Fruit fly (Drosophila melanogaster): Measurements from ENCODE around the gene tnc.

tnc gene

DNA sequence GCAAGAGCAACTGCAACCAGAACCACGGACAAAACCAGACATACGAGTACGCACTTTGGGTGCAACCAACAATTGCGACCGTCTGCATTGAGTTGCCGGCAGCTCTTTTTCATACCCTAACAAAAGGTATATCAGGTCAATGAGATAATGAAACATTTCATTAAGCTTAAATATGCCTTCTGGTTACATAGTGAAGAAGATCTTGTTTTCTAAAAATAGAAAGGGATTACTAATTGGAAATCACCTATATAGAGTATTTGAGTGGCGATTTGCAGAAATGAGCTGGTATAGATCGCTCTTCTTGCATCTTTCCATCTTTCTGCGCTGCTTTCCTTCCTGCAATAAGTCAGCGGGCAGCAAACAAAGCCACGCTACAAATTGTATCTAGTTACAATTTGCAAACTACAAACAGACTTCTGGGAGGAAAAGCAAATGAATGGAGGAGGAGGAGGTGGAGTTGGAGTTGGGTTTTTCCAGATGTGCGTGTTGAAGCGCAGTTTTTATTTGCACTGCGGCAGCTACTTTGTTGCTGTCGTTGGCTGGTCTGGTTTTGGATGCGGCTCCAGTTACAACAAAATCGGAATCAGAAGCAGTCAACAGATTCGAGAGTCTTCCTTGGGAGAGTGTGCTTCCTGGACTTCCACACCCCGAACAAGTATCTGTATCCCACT, 9.3 kb upstream of the tnc start:
- peak; percentile 45 for TF ChIP-seq lz (GFP tag; optimal IDR thresholded peaks at IDR 0.05)
- TF ChIP-seq CG11902 (GFP tag; optimal IDR thresholded peaks at IDR 0.05): peak; percentile 49
- peak; percentile 79 for TF ChIP-seq cyc (GFP tag; optimal IDR thresholded peaks at IDR 0.05)
- peak; percentile 77 for TF ChIP-seq CG34406 (GFP tag; optimal IDR thresholded peaks at IDR 0.05)
- peak; percentile 93 for TF ChIP-seq Gug (GFP tag; IDR thresholded peaks at IDR 0.05)
- peak; percentile 70 for TF ChIP-seq dac (GFP tag; optimal IDR thresholded peaks at IDR 0.05)
- TF ChIP-seq Eip93F (GFP tag; optimal IDR thresholded peaks at IDR 0.05): no peak
- TF ChIP-seq Eip75B (GFP tag; optimal IDR thresholded peaks at IDR 0.05): peak; percentile 76
- TF ChIP-seq CG6854 (GFP tag; optimal IDR thresholded peaks at IDR 0.05): peak; percentile 58
- TF ChIP-seq fkh (GFP tag; optimal IDR thresholded peaks at IDR 0.05): no peak
- TF ChIP-seq acj6 (GFP tag; optimal IDR thresholded peaks at IDR 0.05): peak; percentile 86
- TF ChIP-seq achi (GFP tag; optimal IDR thresholded peaks at IDR 0.05): peak; percentile 91
- peak; percentile 88 for TF ChIP-seq Hr4 (GFP tag; optimal IDR thresholded peaks at IDR 0.05)
- TF ChIP-seq salr (GFP tag; optimal IDR thresholded peaks at IDR 0.05): peak; percentile 61 to 90
- no peak for TF ChIP-seq Hr38 (GFP tag; optimal IDR thresholded peaks at IDR 0.05)
- TF ChIP-seq CG8319 (GFP tag; optimal IDR thresholded peaks at IDR 0.05): peak; percentile 65
- TF ChIP-seq Sox15 (GFP tag; optimal IDR thresholded peaks at IDR 0.05): peak; percentile 50
- TF ChIP-seq CG3919 (GFP tag; optimal IDR thresholded peaks at IDR 0.05): peak; percentile 93
- peak; percentile 27 for TF ChIP-seq vri (GFP tag; optimal IDR thresholded peaks at IDR 0.05)
- TF ChIP-seq ss (GFP tag; optimal IDR thresholded peaks at IDR 0.05): peak; percentile 73 to 87
- TF ChIP-seq CG10631 (GFP tag; optimal IDR thresholded peaks at IDR 0.05): peak; percentile 80
- peak; percentile 93 for TF ChIP-seq CG15336 (GFP tag; IDR thresholded peaks at IDR 0.05)
- peak; percentile 80 for TF ChIP-seq CG7368 (GFP tag; optimal IDR thresholded peaks at IDR 0.05)
- TF ChIP-seq CG8632 (GFP tag; optimal IDR thresholded peaks at IDR 0.05): peak; percentile 65
- peak; percentile 96 for TF ChIP-seq CG32006 (GFP tag; optimal IDR thresholded peaks at IDR 0.05)
- peak; percentile 18 for TF ChIP-seq Blimp-1 (GFP tag; optimal IDR thresholded peaks at IDR 0.05)
- TF ChIP-seq CG11294 (GFP tag; IDR thresholded peaks at IDR 0.05): peak; percentile 72
- TF ChIP-seq pdm3 (GFP tag; optimal IDR thresholded peaks at IDR 0.05): peak; percentile 89
- TF ChIP-seq esn (GFP tag; optimal IDR thresholded peaks at IDR 0.05): peak; percentile 71
- TF ChIP-seq Lpt (GFP tag; optimal IDR thresholded peaks at IDR 0.05): peak; percentile 92
- peak; percentile 93 for TF ChIP-seq eg (GFP tag; IDR thresholded peaks at IDR 0.05)
- peak; percentile 94 for TF ChIP-seq Eip78C (GFP tag)
- TF ChIP-seq OdsH (GFP tag; optimal IDR thresholded peaks at IDR 0.05): peak; percentile 88
- peak; percentile 50 for TF ChIP-seq CG6792 (GFP tag; optimal IDR thresholded peaks at IDR 0.05)
- peak; percentile 79 for TF ChIP-seq CG10669 (GFP tag; optimal IDR thresholded peaks at IDR 0.05)
- peak; percentile 84 for TF ChIP-seq CG6163 (GFP tag; IDR thresholded peaks at IDR 0.05)
- peak; percentile 44 for TF ChIP-seq fd85E (GFP tag; optimal IDR thresholded peaks at IDR 0.05)
- peak; percentile 81 for TF ChIP-seq net (GFP tag; optimal IDR thresholded peaks at IDR 0.05)
- peak; percentile 68 for TF ChIP-seq Met (GFP tag; optimal IDR thresholded peaks at IDR 0.05)
- TF ChIP-seq Smox (GFP tag; optimal IDR thresholded peaks at IDR 0.05): peak; percentile 68
- peak; percentile 79 for TF ChIP-seq Ets96B (tag; optimal IDR thresholded peaks at IDR 0.05)
- TF ChIP-seq CG31627 (GFP tag; optimal IDR thresholded peaks at IDR 0.05): peak; percentile 77
- TF ChIP-seq CG4318 (GFP tag; optimal IDR thresholded peaks at IDR 0.05): peak; percentile 89
- peak; percentile 82 for TF ChIP-seq CG6808 (GFP tag; optimal IDR thresholded peaks at IDR 0.05)
- peak; percentile 93 for TF ChIP-seq CG8119 (GFP tag; IDR thresholded peaks at IDR 0.05)
- peak; percentile 89 for TF ChIP-seq CG6276 (GFP tag; optimal IDR thresholded peaks at IDR 0.05)
- TF ChIP-seq svp (GFP tag): peak; percentile 91
- TF ChIP-seq spab (GFP tag; optimal IDR thresholded peaks at IDR 0.05): peak; percentile 82
- TF ChIP-seq CG9139 (GFP tag; optimal IDR thresholded peaks at IDR 0.05): peak; percentile 67
- TF ChIP-seq dsx (GFP tag; optimal IDR thresholded peaks at IDR 0.05; ENCODE audit: poor library complexity, severe bottlenecking): peak; percentile 92
- peak; percentile 80 for TF ChIP-seq fd59A (GFP tag; optimal IDR thresholded peaks at IDR 0.05)

All from whole organism, prepupa.